Worm (Caenorhabditis elegans) whole organism, L2 larva: ENCODE measurements around the gene gna-1.

Experiments
- nhr-11 ChIP-seq: fragments of 150-350 bp; optimal IDR thresholded peaks from 2 replicates; lab custom pipeline; 2014; ENCODE audit warnings: missing biosample characterization, missing genetic modification characterization
- nhr-129 ChIP-seq: fragments of 150-350 bp; optimal IDR thresholded peaks from 2 replicates; lab custom pipeline; 2014; ENCODE audit warnings: missing biosample characterization, missing genetic modification characterization

DNA sequence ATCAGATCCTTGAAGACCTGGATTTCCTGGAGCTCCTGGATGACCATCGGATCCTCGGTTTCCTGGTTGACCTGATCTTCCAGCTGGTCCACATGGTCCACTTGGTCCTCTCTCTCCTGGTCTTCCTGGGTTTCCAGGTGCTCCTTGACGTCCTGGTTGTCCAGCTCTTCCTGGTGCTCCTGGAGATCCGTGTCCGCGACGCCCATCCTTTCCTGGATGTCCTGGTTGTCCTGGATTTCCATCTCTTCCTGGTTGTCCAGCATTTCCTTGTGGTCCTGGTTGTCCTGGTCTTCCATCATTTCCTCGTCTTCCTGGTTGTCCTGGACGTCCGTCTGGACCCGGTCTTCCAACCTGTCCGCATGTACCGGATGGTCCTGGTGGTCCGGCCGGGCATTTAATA, 28.1 kb downstream of the gna-1 start:
- TF ChIP-seq nhr-129 (tag; lab: Kevin White, UChicago) (no peak), nhr-11 (no peak)
